Worm (Caenorhabditis elegans) whole organism, young adult: ENCODE data around the gene fbxb-104.

Source experiments
- B0019.2 ChIP-seq: fragments of 200-800 bp; sonication (Bioruptor generic); conservative IDR thresholded peaks from 2 replicates; pipeline ENCODE4 v1.3.6; 2022; ENCODE audit warnings: missing genetic modification reagents, missing genetic modification characterization, missing compliant biosample characterization
- C17E4.6 ChIP-seq: fragments of 200-800 bp; sonication (Bioruptor generic); IDR thresholded peaks from 2 replicates; pipeline ENCODE4 v1.3.6; 2022; ENCODE audit warnings: missing genetic modification reagents, missing genetic modification characterization, missing compliant biosample characterization
- F10E7.11 ChIP-seq: sonication (generic microtip); optimal IDR thresholded peaks from 2 replicates; lab custom pipeline; 2017; ENCODE audit warnings: mild to moderate bottlenecking, missing genetic modification characterization, moderate library complexity, missing compliant biosample characterization
- F22D6.2 ChIP-seq: sonication (generic microtip); optimal IDR thresholded peaks from 2 replicates; lab custom pipeline; 2016; ENCODE audit warnings: mild to moderate bottlenecking, missing genetic modification characterization, missing compliant biosample characterization
- F49E8.2 ChIP-seq: sonication (generic microtip); optimal IDR thresholded peaks from 3 replicates; lab custom pipeline; 2017; ENCODE audit warnings: missing genetic modification characterization, mild to moderate bottlenecking, missing compliant biosample characterization, antibody characterized with exemption, moderate library complexity; ENCODE audit not compliant: insufficient read depth
- K11D2.4 ChIP-seq: fragments of 200-800 bp; sonication (Bioruptor generic); IDR thresholded peaks from 2 replicates; pipeline ENCODE4 v1.3.6; 2022; ENCODE audit warnings: missing genetic modification reagents, missing genetic modification characterization, missing compliant biosample characterization
- Y53F4B.3 ChIP-seq: fragments of 200-800 bp; sonication (Bioruptor generic); IDR thresholded peaks from 2 replicates; pipeline ENCODE4 v1.3.6; 2022; ENCODE audit warnings: missing genetic modification reagents, missing genetic modification characterization, missing compliant biosample characterization
- Y95B8A.8 ChIP-seq: fragments of 200-800 bp; sonication (Bioruptor generic); IDR thresholded peaks from 2 replicates; pipeline ENCODE4 v1.3.6; 2022; ENCODE audit warnings: missing genetic modification reagents, missing genetic modification characterization, missing compliant biosample characterization
- ZK185.1 ChIP-seq: sonication (generic microtip); optimal IDR thresholded peaks from 2 replicates; lab custom pipeline; 2016; ENCODE audit warnings: mild to moderate bottlenecking, missing genetic modification characterization, missing compliant biosample characterization; ENCODE audit not compliant: poor library complexity, severe bottlenecking
- akir-1 ChIP-seq: fragments of 200-800 bp; sonication (Bioruptor generic); optimal IDR thresholded peaks from 2 replicates; lab custom pipeline; 2018; ENCODE audit warnings: mild to moderate bottlenecking, missing genetic modification characterization, moderate library complexity, missing compliant biosample characterization
- ama-1 ChIP-seq, 3 experiments: fragments of 150-350 bp in 1 of 3; sonication (generic microtip) in 2 of 3; optimal IDR thresholded peaks; 2 replicates each; lab custom pipeline; 2014 to 2018; ENCODE audit warnings: missing biosample characterization in 2 of 3, missing genetic modification characterization in 2 of 3, missing genetic modification reagents in 2 of 3
- atf-7 ChIP-seq: sonication (generic microtip); optimal IDR thresholded peaks from 2 replicates; lab custom pipeline; 2017; ENCODE audit warnings: mild to moderate bottlenecking, missing genetic modification characterization, missing compliant biosample characterization
- attf-5 ChIP-seq: fragments of 200-800 bp; sonication (Bioruptor generic); optimal IDR thresholded peaks from 2 replicates; lab custom pipeline; 2018; ENCODE audit warnings: mild to moderate bottlenecking, missing genetic modification characterization, missing compliant biosample characterization
- ccch-3 ChIP-seq: fragments of 200-800 bp; sonication (Bioruptor generic); optimal IDR thresholded peaks from 2 replicates; lab custom pipeline; 2018; ENCODE audit warnings: mild to moderate bottlenecking, missing genetic modification characterization, missing compliant biosample characterization
- cebp-2 ChIP-seq: fragments of 200-800 bp; sonication (Bioruptor generic); IDR thresholded peaks from 2 replicates; pipeline ENCODE4 v1.3.6; 2022; ENCODE audit warnings: missing genetic modification characterization, missing compliant biosample characterization
- ceh-79 ChIP-seq: sonication (generic microtip); optimal IDR thresholded peaks from 2 replicates; lab custom pipeline; 2017; ENCODE audit warnings: mild to moderate bottlenecking, missing genetic modification characterization, missing compliant biosample characterization
- chd-7 ChIP-seq: sonication (generic microtip); optimal IDR thresholded peaks from 2 replicates; lab custom pipeline; 2016; ENCODE audit warnings: mild to moderate bottlenecking, missing genetic modification characterization, moderate library complexity, missing compliant biosample characterization
- dpff-1 ChIP-seq: sonication (generic microtip); optimal IDR thresholded peaks from 2 replicates; lab custom pipeline; 2017; ENCODE audit warnings: mild to moderate bottlenecking, missing genetic modification characterization, missing compliant biosample characterization
- hlh-12 ChIP-seq: sonication (generic microtip); optimal IDR thresholded peaks from 2 replicates; lab custom pipeline; 2016; ENCODE audit warnings: missing genetic modification characterization, missing compliant biosample characterization
- hmg-20 ChIP-seq: fragments of 200-800 bp; sonication (Bioruptor generic); IDR thresholded peaks from 2 replicates; pipeline ENCODE4 v1.3.6; 2022; ENCODE audit warnings: missing genetic modification reagents, missing genetic modification characterization, missing compliant biosample characterization
- let-607 ChIP-seq, 2 experiments: fragments of 200-800 bp in 1 of 2; sonication (Bioruptor generic) in 1 of 2; sonication (generic microtip) in 1 of 2; optimal IDR thresholded peaks; 2 replicates each; lab custom pipeline; 2016 to 2018; ENCODE audit warnings: mild to moderate bottlenecking in 2 of 2, missing compliant biosample characterization in 2 of 2, missing genetic modification characterization in 2 of 2, moderate library complexity in 2 of 2, missing genotype in 1 of 2
- lsl-1 ChIP-seq: fragments of 200-800 bp; sonication (Bioruptor generic); optimal IDR thresholded peaks from 2 replicates; lab custom pipeline; 2018; ENCODE audit warnings: mild to moderate bottlenecking, missing genetic modification characterization, moderate library complexity, missing compliant biosample characterization
- mel-28 ChIP-seq: sonication (generic microtip); optimal IDR thresholded peaks from 2 replicates; lab custom pipeline; 2016; ENCODE audit warnings: borderline replicate concordance, mild to moderate bottlenecking, missing genetic modification characterization, missing compliant biosample characterization
- nfya-1 ChIP-seq: sonication (generic microtip); optimal IDR thresholded peaks from 2 replicates; lab custom pipeline; 2017; ENCODE audit warnings: antibody characterized with exemption, missing compliant biosample characterization, missing genetic modification characterization, borderline replicate concordance; ENCODE audit not compliant: insufficient read depth
- nfya-2 ChIP-seq: fragments of 200-800 bp; sonication (Bioruptor generic); IDR thresholded peaks from 2 replicates; pipeline ENCODE4 v1.3.6; 2022; ENCODE audit warnings: missing genetic modification reagents, missing genetic modification characterization, missing compliant biosample characterization
- nfyb-1 ChIP-seq: fragments of 200-800 bp; sonication (Bioruptor generic); IDR thresholded peaks from 2 replicates; pipeline ENCODE4 v1.3.6; 2022; ENCODE audit warnings: missing genetic modification reagents, missing genetic modification characterization, missing compliant biosample characterization
- nhr-179 ChIP-seq: sonication (generic microtip); optimal IDR thresholded peaks from 2 replicates; lab custom pipeline; 2016; ENCODE audit warnings: mild to moderate bottlenecking, missing genetic modification characterization, missing compliant biosample characterization
- repo-1 ChIP-seq: sonication (generic microtip); optimal IDR thresholded peaks from 2 replicates; lab custom pipeline; 2017; ENCODE audit warnings: mild to moderate bottlenecking, missing genetic modification characterization, missing compliant biosample characterization
- sea-2 ChIP-seq: fragments of 200-800 bp; sonication (Bioruptor generic); IDR thresholded peaks from 2 replicates; pipeline ENCODE4 v1.3.6; 2022; ENCODE audit warnings: missing genetic modification characterization, missing compliant biosample characterization
- snpc-1.1 ChIP-seq: sonication (generic microtip); optimal IDR thresholded peaks from 2 replicates; lab custom pipeline; 2017; ENCODE audit warnings: missing genetic modification characterization, mild to moderate bottlenecking, missing compliant biosample characterization, antibody characterized with exemption, moderate library complexity, missing genotype, missing genetic modification reagents; ENCODE audit not compliant: insufficient read depth
- snpc-1.3 ChIP-seq: sonication (generic microtip); optimal IDR thresholded peaks from 2 replicates; lab custom pipeline; 2017; ENCODE audit warnings: missing genetic modification characterization, mild to moderate bottlenecking, missing compliant biosample characterization, antibody characterized with exemption, moderate library complexity, missing genotype, missing genetic modification reagents; ENCODE audit not compliant: insufficient read depth
- somi-1 ChIP-seq: fragments of 200-800 bp; sonication (Bioruptor generic); optimal IDR thresholded peaks from 2 replicates; lab custom pipeline; 2018; ENCODE audit warnings: mild to moderate bottlenecking, missing genetic modification characterization, missing compliant biosample characterization
- tlf-1 ChIP-seq: fragments of 200-800 bp; sonication (Bioruptor generic); optimal IDR thresholded peaks from 2 replicates; lab custom pipeline; 2018; ENCODE audit warnings: mild to moderate bottlenecking, missing genetic modification characterization, missing compliant biosample characterization
- unc-130 ChIP-seq: sonication (generic microtip); optimal IDR thresholded peaks from 2 replicates; lab custom pipeline; 2016; ENCODE audit warnings: missing genetic modification reagents, missing genetic modification characterization, missing compliant biosample characterization
- xnd-1 ChIP-seq: sonication (generic microtip); optimal IDR thresholded peaks from 2 replicates; lab custom pipeline; 2016; ENCODE audit warnings: missing genotype, missing genetic modification reagents, missing genetic modification characterization, missing compliant biosample characterization
- zim-3 ChIP-seq: sonication (generic microtip); optimal IDR thresholded peaks from 2 replicates; lab custom pipeline; 2017; ENCODE audit warnings: mild to moderate bottlenecking, missing genetic modification characterization, moderate library complexity, missing compliant biosample characterization
- ztf-22 ChIP-seq: fragments of 200-800 bp; sonication (Bioruptor generic); optimal IDR thresholded peaks from 2 replicates; lab custom pipeline; 2018; ENCODE audit warnings: mild to moderate bottlenecking, missing genetic modification characterization, moderate library complexity, missing compliant biosample characterization
- ztf-26 ChIP-seq: sonication (generic microtip); optimal IDR thresholded peaks from 2 replicates; lab custom pipeline; 2017; ENCODE audit warnings: missing genetic modification characterization, missing compliant biosample characterization
- ztf-3 ChIP-seq: fragments of 200-800 bp; sonication (Bioruptor generic); optimal IDR thresholded peaks from 2 replicates; lab custom pipeline; 2018; ENCODE audit warnings: mild to moderate bottlenecking, missing genetic modification characterization, missing compliant biosample characterization

fbxb-104 gene

DNA sequence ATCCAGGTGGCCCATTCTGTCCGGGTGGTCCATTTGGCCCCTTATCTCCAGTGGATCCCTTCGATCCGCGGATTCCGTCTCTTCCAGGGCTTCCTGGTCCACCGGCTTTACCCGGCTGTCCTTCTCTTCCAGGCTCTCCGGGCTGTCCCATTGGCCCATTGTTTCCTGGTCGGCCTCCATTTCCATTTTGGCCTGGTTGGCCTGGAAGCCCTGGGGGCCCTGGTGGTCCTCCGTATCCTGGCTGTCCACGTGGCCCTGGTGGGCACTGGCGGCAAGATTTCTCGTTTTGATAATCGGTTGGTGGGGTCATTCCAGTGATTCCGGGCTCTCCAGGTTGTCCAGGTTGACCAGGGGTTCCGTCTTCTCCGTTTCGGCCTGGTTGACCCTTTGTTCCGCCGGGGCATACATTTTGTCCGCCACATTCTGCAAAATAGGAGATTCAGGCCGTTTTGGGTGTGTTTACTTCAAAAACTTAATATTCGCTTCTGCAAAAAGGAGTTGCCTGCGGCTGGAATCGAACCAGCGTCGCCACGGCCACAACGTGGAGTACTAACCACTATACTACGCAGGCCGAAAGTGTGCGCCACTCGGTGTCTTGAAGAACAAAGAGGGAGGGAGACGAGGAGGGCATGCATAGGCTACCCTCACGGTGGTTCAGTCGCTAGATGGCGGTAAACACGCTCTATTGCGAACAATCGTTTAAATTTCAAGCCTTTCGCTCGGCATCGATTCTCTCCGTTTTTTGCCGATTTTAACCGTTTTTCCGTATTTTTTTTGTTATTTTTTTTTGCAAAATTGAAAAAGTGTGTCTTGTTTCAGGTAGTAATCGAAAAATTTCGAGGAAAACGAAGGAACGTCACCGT lies 44.1 kb upstream of the fbxb-104 start, which contains the start of gene W09G10.9 (continued):
- peak; percentile 71 for TF ChIP-seq ZK185.1 (tag; lab: Kevin White, UChicago)
- TF ChIP-seq F49E8.2 (tag; lab: Kevin White, UChicago): no peak
- no peak for TF ChIP-seq F10E7.11 (tag; lab: Kevin White, UChicago)
- no peak for TF ChIP-seq nhr-179 (tag; lab: Kevin White, UChicago)
- TF ChIP-seq F22D6.2 (tag; lab: Kevin White, UChicago): no peak
- no peak for TF ChIP-seq dpff-1
- TF ChIP-seq atf-7 (tag; lab: Kevin White, UChicago): peak; percentile 23
- no peak for TF ChIP-seq ccch-3
- no peak for TF ChIP-seq mel-28
- peak; percentile 56 for TF ChIP-seq lsl-1 (GFP tag; lab: Kevin White, UChicago)
- no peak for TF ChIP-seq akir-1
- TF ChIP-seq nfya-1 (tag; lab: Kevin White, UChicago): no peak
- peak; percentile 70; the same call in 1 of the 2 replicates for TF ChIP-seq B0019.2 (GFP tag; lab: Robert Waterston, UW)
- TF ChIP-seq zim-3 (tag; lab: Kevin White, UChicago): no peak
- TF ChIP-seq hlh-12 (tag; lab: Kevin White, UChicago): no peak
- TF ChIP-seq Y95B8A.8 (GFP tag; lab: Robert Waterston, UW): peak; percentile 83
- peak; percentile 90 for TF ChIP-seq nfyb-1 (GFP tag; lab: Robert Waterston, UW)
- no peak for TF ChIP-seq unc-130 (GFP tag; lab: Kevin White, UChicago)
- TF ChIP-seq ztf-3 (GFP tag; lab: Kevin White, UChicago): no peak
- TF ChIP-seq ztf-26 (tag; lab: Kevin White, UChicago): peak; percentile 2
- TF ChIP-seq ztf-22 (GFP tag; lab: Kevin White, UChicago): no peak
- TF ChIP-seq somi-1: no peak
- TF ChIP-seq chd-7: peak; percentile 14
- peak; percentile 11 for TF ChIP-seq snpc-1.1 (tag; lab: Kevin White, UChicago)
- no peak for TF ChIP-seq ceh-79
- peak; percentile 44; the same call in 1 of the 2 replicates for TF ChIP-seq Y53F4B.3 (GFP tag; lab: Robert Waterston, UW)
- no peak for TF ChIP-seq ama-1 (optimal IDR thresholded peaks at IDR 0.05; lab: Kevin White, UChicago)
- TF ChIP-seq ama-1 (GFP tag; optimal IDR thresholded peaks at IDR 0.05; lab: Kevin White, UChicago): peak in 1 of 2 experiments; percentile 44
- TF ChIP-seq attf-5 (GFP tag; lab: Kevin White, UChicago): peak; percentile 71
- no peak for TF ChIP-seq nfya-2 (GFP tag; lab: Robert Waterston, UW)
- no peak for TF ChIP-seq xnd-1 (tag; lab: Kevin White, UChicago)
- peak; percentile 84 for TF ChIP-seq K11D2.4 (GFP tag; lab: Robert Waterston, UW)
- TF ChIP-seq cebp-2 (GFP tag; lab: Robert Waterston, UW): no peak
- 0 out of 2 replicates have a peak, but pooled peaks have one; percentile 41 for TF ChIP-seq C17E4.6 (GFP tag; lab: Robert Waterston, UW)
- TF ChIP-seq sea-2 (GFP tag; lab: Robert Waterston, UW): no peak
- TF ChIP-seq tlf-1: no peak
- peak; percentile 52 for TF ChIP-seq snpc-1.3 (tag; lab: Kevin White, UChicago)
- no peak for TF ChIP-seq let-607 (tag; optimal IDR thresholded peaks at IDR 0.05; lab: Kevin White, UChicago)
- TF ChIP-seq hmg-20 (GFP tag; lab: Robert Waterston, UW): peak; percentile 76; the same call in 1 of the 2 replicates
- no peak for TF ChIP-seq repo-1 (tag; lab: Kevin White, UChicago)
